Worm (Caenorhabditis elegans) whole organism, late embryonic: ENCODE data around the gene ceh-19.

Experiments
- K09A11.1 ChIP-seq: sonication (generic microtip); optimal IDR thresholded peaks from 2 replicates; lab custom pipeline; 2017; ENCODE audit warnings: antibody characterized with exemption, mild to moderate bottlenecking, missing genetic modification characterization, missing compliant biosample characterization; ENCODE audit not compliant: insufficient read depth
- ama-1 ChIP-seq: fragments of 150-350 bp; optimal IDR thresholded peaks from 2 replicates; lab custom pipeline; 2014
- rnt-1 ChIP-seq: sonication (generic microtip); optimal IDR thresholded peaks from 2 replicates; lab custom pipeline; 2016; ENCODE audit warnings: missing genetic modification characterization, missing compliant biosample characterization
- unc-55 ChIP-seq: sonication (generic microtip); optimal IDR thresholded peaks from 2 replicates; lab custom pipeline; 2017; ENCODE audit warnings: missing biosample characterization, missing genetic modification reagents, missing genetic modification characterization

- TF ChIP-seq rnt-1 (tag; lab: Kevin White, UChicago), result no peak
- no peak for TF ChIP-seq ama-1 (lab: Kevin White, UChicago)
- TF ChIP-seq K09A11.1, result no peak
- no peak for TF ChIP-seq unc-55
Measured at ce11 chrIV:7927218-7927617, 28.5 kb downstream of the ceh-19 start, which contains the start of gene C49H3.12.
